Worm (Caenorhabditis elegans): Measurements from ENCODE around the gene rga-4.

ce11 chrV:1416154-1416553 lies 33.1 kb upstream of the rga-4 start:
- TF ChIP-seq nhr-28 (tag; optimal IDR thresholded peaks at IDR 0.05) = no peak
- no peak for TF ChIP-seq skn-1 (tag; optimal IDR thresholded peaks at IDR 0.05)
- TF ChIP-seq snu-23 (GFP tag; optimal IDR thresholded peaks at IDR 0.05) = no peak
- TF ChIP-seq fkh-10 (GFP tag; optimal IDR thresholded peaks at IDR 0.05) = no peak
- TF ChIP-seq irx-1 (tag; optimal IDR thresholded peaks at IDR 0.05) = no peak
- TF ChIP-seq lsy-2 (tag; optimal IDR thresholded peaks at IDR 0.05) = no peak
- TF ChIP-seq blmp-1 (tag; optimal IDR thresholded peaks at IDR 0.05) = no peak
- no peak for TF ChIP-seq nhr-237 (tag; optimal IDR thresholded peaks at IDR 0.05)
- TF ChIP-seq unc-62 (GFP tag; optimal IDR thresholded peaks at IDR 0.05) = no peak
- no peak for TF ChIP-seq sup-37 (GFP tag; optimal IDR thresholded peaks at IDR 0.05)
- no peak for TF ChIP-seq pax-3 (tag; optimal IDR thresholded peaks at IDR 0.05)
- TF ChIP-seq ceh-63 (GFP tag; optimal IDR thresholded peaks at IDR 0.05) = no peak
